Worm (Caenorhabditis elegans): ENCODE measurements around the gene twk-49.

DNA sequence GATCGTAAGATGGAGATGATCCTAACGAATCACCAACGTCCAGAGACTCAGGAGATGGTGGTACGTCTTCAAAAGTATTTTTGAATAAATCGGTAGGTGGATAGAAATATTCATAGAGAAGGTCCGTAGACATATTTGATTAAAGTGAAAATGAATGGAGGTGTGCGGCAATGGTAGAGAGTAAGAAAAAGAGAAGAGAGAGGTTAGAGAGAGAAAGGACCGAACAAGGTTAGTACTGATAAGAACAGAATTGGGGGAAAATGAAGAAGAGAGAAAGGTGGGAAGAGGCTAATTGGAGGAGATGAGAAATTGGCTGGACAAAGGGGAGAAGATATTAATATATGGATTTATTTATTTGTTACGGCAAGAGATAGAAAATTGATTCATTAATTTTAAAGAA, 49.3 kb downstream of the twk-49 start, which contains the start of gene nhr-22:
- TF ChIP-seq B0310.2 (tag; optimal IDR thresholded peaks at IDR 0.05) (no peak), scrt-1 (GFP tag; IDR thresholded peaks at IDR 0.05) (no peak), ama-1 (optimal IDR thresholded peaks at IDR 0.05) (no peak), aly-1 (tag; optimal IDR thresholded peaks at IDR 0.05) (no peak), ceh-13 (GFP tag; optimal IDR thresholded peaks at IDR 0.05) (no peak)
